Worm (Caenorhabditis elegans) whole organism, L2 larva: ENCODE results near the gene R10E11.5.

ENCODE experiments used
- R02D3.7 ChIP-seq: fragments of 150-350 bp; optimal IDR thresholded peaks from 2 replicates; lab custom pipeline; 2014; ENCODE audit warnings: missing biosample characterization, missing genetic modification characterization
- blmp-1 ChIP-seq: sonication (generic microtip); optimal IDR thresholded peaks from 2 replicates; lab custom pipeline; 2017; ENCODE audit warnings: missing genetic modification characterization, mild to moderate bottlenecking, missing compliant biosample characterization, antibody characterized with exemption, moderate library complexity; ENCODE audit not compliant: insufficient read depth
- unc-39 ChIP-seq: fragments of 150-350 bp; optimal IDR thresholded peaks from 2 replicates; lab custom pipeline; 2014; ENCODE audit warnings: missing biosample characterization, missing genetic modification characterization
- unc-62 ChIP-seq: fragments of 150-350 bp; optimal IDR thresholded peaks from 2 replicates; lab custom pipeline; 2014; ENCODE audit warnings: missing biosample characterization, missing genetic modification reagents, missing genetic modification characterization

DNA sequence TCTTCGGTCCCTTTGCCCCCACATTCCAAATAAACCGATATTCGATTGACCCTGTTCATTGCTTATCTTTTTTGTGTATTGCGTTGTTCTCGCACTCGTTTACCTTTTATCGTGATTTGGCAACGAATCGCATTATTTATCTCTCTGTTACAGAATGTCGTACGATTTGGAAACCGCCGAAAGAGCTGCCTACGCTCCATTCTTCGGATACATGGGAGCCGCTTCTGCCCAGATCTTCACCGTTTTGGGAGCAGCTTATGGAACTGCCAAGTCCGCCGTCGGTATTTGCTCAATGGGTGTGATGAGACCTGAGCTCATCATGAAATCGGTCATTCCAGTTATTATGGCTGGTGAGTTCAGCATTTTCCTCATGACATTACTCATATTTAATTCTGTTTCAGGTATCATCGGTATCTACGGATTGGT is 7.4 kb downstream of the R10E11.5 start, which contains the start of gene vha-2:
- TF ChIP-seq unc-62 (GFP tag; lab: Kevin White, UChicago) (no peak), unc-39 (tag; lab: Kevin White, UChicago) (no peak), blmp-1 (no peak), R02D3.7 (tag; lab: Kevin White, UChicago) (no peak)
